Fruit fly (Drosophila melanogaster) S2 (cell line): ENCODE data around the gene CG2865.

Source experiments
- CG8478 ChIP-seq: fragments of >200 bp; optimal IDR thresholded peaks from 2 replicates; lab custom pipeline; 2018
- CTCF ChIP-seq, 2 experiments: fragments of >200 bp; optimal IDR thresholded peaks; 2 replicates each; lab custom pipeline; 2018

dm6 chrX:2244753-2245152 is 48.5 kb downstream of the CG2865 start:
- TF ChIP-seq CG8478 (no peak), CTCF (optimal IDR thresholded peaks at IDR 0.05; lab: Kevin White, UChicago) (no peak)
